Fruit fly (Drosophila melanogaster) whole organism, prepupa: ENCODE measurements around the gene mex1.

Source experiments
- Blimp-1 ChIP-seq: fragments of 200-800 bp; sonication (Bioruptor generic); optimal IDR thresholded peaks from 3 replicates; lab custom pipeline; 2017; ENCODE audit warnings: missing biosample characterization, missing genetic modification characterization, mild to moderate bottlenecking, moderate library complexity, missing genetic modification reagents
- CG10631 ChIP-seq: fragments of 200-800 bp; sonication (Bioruptor generic); optimal IDR thresholded peaks from 2 replicates; lab custom pipeline; 2016; ENCODE audit warnings: missing biosample characterization, missing genetic modification characterization
- CG11902 ChIP-seq: fragments of 200-800 bp; sonication (Bioruptor generic); optimal IDR thresholded peaks from 3 replicates; lab custom pipeline; 2016; ENCODE audit warnings: missing biosample characterization, missing genetic modification characterization
- CG15336 ChIP-seq: fragments of 200-800 bp; sonication (Bioruptor generic); IDR thresholded peaks from 2 replicates; pipeline ENCODE4 v1.3.6; 2022; ENCODE audit warnings: missing biosample characterization, missing genetic modification characterization
- CG16779 ChIP-seq: fragments of 200-800 bp; sonication (Bioruptor generic); optimal IDR thresholded peaks from 3 replicates; lab custom pipeline; 2017; ENCODE audit warnings: missing biosample characterization, mild to moderate bottlenecking, missing genetic modification characterization
- CG31627 ChIP-seq: fragments of 200-800 bp; sonication (Bioruptor generic); optimal IDR thresholded peaks from 3 replicates; lab custom pipeline; 2016; ENCODE audit warnings: missing biosample characterization, missing genetic modification characterization
- CG3919 ChIP-seq: fragments of 200-800 bp; sonication (Bioruptor generic); optimal IDR thresholded peaks from 3 replicates; lab custom pipeline; 2016; ENCODE audit warnings: missing biosample characterization, missing genetic modification characterization
- CG4318 ChIP-seq: fragments of 200-800 bp; sonication (Bioruptor generic); optimal IDR thresholded peaks from 3 replicates; lab custom pipeline; 2017; ENCODE audit warnings: missing biosample characterization, mild to moderate bottlenecking, missing genetic modification characterization
- CG6276 ChIP-seq: fragments of 200-800 bp; sonication (Bioruptor generic); optimal IDR thresholded peaks from 2 replicates; lab custom pipeline; 2017; ENCODE audit warnings: missing biosample characterization, mild to moderate bottlenecking, missing genetic modification characterization
- CG6792 ChIP-seq: fragments of 200-800 bp; sonication (Bioruptor generic); optimal IDR thresholded peaks from 3 replicates; lab custom pipeline; 2016; ENCODE audit warnings: missing biosample characterization, missing genetic modification characterization
- CG6808 ChIP-seq: fragments of 200-800 bp; sonication (Bioruptor generic); optimal IDR thresholded peaks from 3 replicates; lab custom pipeline; 2017; ENCODE audit warnings: missing biosample characterization, missing genetic modification characterization, mild to moderate bottlenecking, moderate library complexity, missing genetic modification reagents
- CG6854 ChIP-seq: fragments of 200-800 bp; sonication (Bioruptor generic); optimal IDR thresholded peaks from 2 replicates; lab custom pipeline; 2017; ENCODE audit warnings: missing biosample characterization, mild to moderate bottlenecking, missing genetic modification characterization
- CG8119 ChIP-seq: fragments of 200-800 bp; sonication (Bioruptor generic); IDR thresholded peaks from 3 replicates; pipeline ENCODE4 v1.3.6; 2022; ENCODE audit warnings: missing biosample characterization, missing genetic modification characterization
- Eip78C ChIP-seq: fragments of 200-800 bp; sonication (Bioruptor generic); peaks from one replicate; lab custom pipeline; 2016; ENCODE audit warnings: missing biosample characterization, missing genetic modification characterization
- Eip93F ChIP-seq: fragments of 200-800 bp; sonication (Bioruptor generic); optimal IDR thresholded peaks from 2 replicates; lab custom pipeline; 2016; ENCODE audit warnings: missing biosample characterization, mild to moderate bottlenecking, missing genetic modification characterization
- Ets21C ChIP-seq: fragments of 200-800 bp; sonication (Bioruptor generic); optimal IDR thresholded peaks from 3 replicates; lab custom pipeline; 2016; ENCODE audit warnings: missing biosample characterization, missing genetic modification characterization
- Ets96B ChIP-seq: fragments of 200-800 bp; optimal IDR thresholded peaks from 2 replicates; lab custom pipeline; 2019; ENCODE audit warnings: missing biosample characterization, mild to moderate bottlenecking, missing genetic modification characterization, moderate library complexity
- Gug ChIP-seq: fragments of 200-800 bp; sonication (Bioruptor generic); IDR thresholded peaks from 2 replicates; pipeline ENCODE4 v1.3.6; 2022; ENCODE audit warnings: missing biosample characterization, missing genetic modification characterization
- Hr38 ChIP-seq: sonication (Bioruptor generic); optimal IDR thresholded peaks from 2 replicates; lab custom pipeline; 2016; ENCODE audit warnings: missing biosample characterization, missing genetic modification characterization
- Hr4 ChIP-seq: fragments of 200-800 bp; sonication (Bioruptor generic); optimal IDR thresholded peaks from 3 replicates; lab custom pipeline; 2016; ENCODE audit warnings: missing biosample characterization, missing genetic modification characterization
- Lpt ChIP-seq: fragments of 200-800 bp; sonication (Bioruptor generic); optimal IDR thresholded peaks from 3 replicates; lab custom pipeline; 2016; ENCODE audit warnings: missing biosample characterization, missing genetic modification characterization
- Met ChIP-seq: fragments of 200-800 bp; sonication (Bioruptor generic); optimal IDR thresholded peaks from 3 replicates; lab custom pipeline; 2016; ENCODE audit warnings: missing biosample characterization, missing genetic modification characterization
- Smox ChIP-seq: fragments of 200-800 bp; sonication (Bioruptor generic); optimal IDR thresholded peaks from 3 replicates; lab custom pipeline; 2016; ENCODE audit warnings: missing biosample characterization, missing genetic modification characterization
- Sox102F ChIP-seq: fragments of 200-800 bp; sonication (Bioruptor generic); optimal IDR thresholded peaks from 2 replicates; lab custom pipeline; 2016; ENCODE audit warnings: missing biosample characterization, mild to moderate bottlenecking, missing genetic modification characterization
- Sox14 ChIP-seq: fragments of 200-800 bp; sonication (Bioruptor generic); optimal IDR thresholded peaks from 3 replicates; lab custom pipeline; 2016; ENCODE audit warnings: missing biosample characterization, missing genetic modification characterization
- Sox15 ChIP-seq: fragments of 200-800 bp; sonication (Bioruptor generic); optimal IDR thresholded peaks from 3 replicates; lab custom pipeline; 2016; ENCODE audit warnings: missing biosample characterization, missing genetic modification characterization
- achi ChIP-seq: fragments of 200-800 bp; sonication (Bioruptor generic); optimal IDR thresholded peaks from 3 replicates; lab custom pipeline; 2016; ENCODE audit warnings: missing biosample characterization, missing genetic modification characterization
- acj6 ChIP-seq: fragments of 200-800 bp; sonication (Bioruptor generic); optimal IDR thresholded peaks from 3 replicates; lab custom pipeline; 2016; ENCODE audit warnings: missing biosample characterization, missing genetic modification characterization
- cyc ChIP-seq: fragments of 200-800 bp; sonication (Bioruptor generic); optimal IDR thresholded peaks from 3 replicates; lab custom pipeline; 2016; ENCODE audit warnings: missing biosample characterization, missing genetic modification characterization
- dsx ChIP-seq: fragments of 200-800 bp; optimal IDR thresholded peaks from 3 replicates; lab custom pipeline; 2019; ENCODE audit warnings: missing biosample characterization, mild to moderate bottlenecking, missing genetic modification characterization, moderate library complexity; ENCODE audit not compliant: poor library complexity, severe bottlenecking
- eg ChIP-seq: fragments of 200-800 bp; sonication (Bioruptor generic); IDR thresholded peaks from 3 replicates; pipeline ENCODE4 v1.3.6; 2022; ENCODE audit warnings: missing biosample characterization, missing genetic modification characterization
- esn ChIP-seq: fragments of 200-800 bp; sonication (Bioruptor generic); optimal IDR thresholded peaks from 2 replicates; lab custom pipeline; 2016; ENCODE audit warnings: missing biosample characterization, mild to moderate bottlenecking, missing genetic modification characterization, moderate library complexity
- lz ChIP-seq: fragments of 200-800 bp; sonication (Bioruptor generic); optimal IDR thresholded peaks from 3 replicates; lab custom pipeline; 2016; ENCODE audit warnings: missing biosample characterization, missing genetic modification characterization
- net ChIP-seq: fragments of 200-800 bp; sonication (Bioruptor generic); optimal IDR thresholded peaks from 3 replicates; lab custom pipeline; 2016; ENCODE audit warnings: missing biosample characterization, missing genetic modification characterization
- pdm3 ChIP-seq: fragments of 200-800 bp; sonication (Bioruptor generic); optimal IDR thresholded peaks from 3 replicates; lab custom pipeline; 2016; ENCODE audit warnings: missing biosample characterization, missing genetic modification characterization
- ss ChIP-seq, 2 experiments: fragments of 200-800 bp; sonication (Bioruptor generic); optimal IDR thresholded peaks; 2 replicates in 1 of 2; 3 replicates in 1 of 2; lab custom pipeline; 2017 to 2018; ENCODE audit warnings: mild to moderate bottlenecking in 2 of 2, missing biosample characterization in 2 of 2, missing genetic modification characterization in 2 of 2, moderate library complexity in 1 of 2
- vri ChIP-seq: fragments of 200-800 bp; sonication (Bioruptor generic); optimal IDR thresholded peaks from 3 replicates; lab custom pipeline; 2016; ENCODE audit warnings: missing biosample characterization, mild to moderate bottlenecking, missing genetic modification characterization

The mex1 gene

DNA sequence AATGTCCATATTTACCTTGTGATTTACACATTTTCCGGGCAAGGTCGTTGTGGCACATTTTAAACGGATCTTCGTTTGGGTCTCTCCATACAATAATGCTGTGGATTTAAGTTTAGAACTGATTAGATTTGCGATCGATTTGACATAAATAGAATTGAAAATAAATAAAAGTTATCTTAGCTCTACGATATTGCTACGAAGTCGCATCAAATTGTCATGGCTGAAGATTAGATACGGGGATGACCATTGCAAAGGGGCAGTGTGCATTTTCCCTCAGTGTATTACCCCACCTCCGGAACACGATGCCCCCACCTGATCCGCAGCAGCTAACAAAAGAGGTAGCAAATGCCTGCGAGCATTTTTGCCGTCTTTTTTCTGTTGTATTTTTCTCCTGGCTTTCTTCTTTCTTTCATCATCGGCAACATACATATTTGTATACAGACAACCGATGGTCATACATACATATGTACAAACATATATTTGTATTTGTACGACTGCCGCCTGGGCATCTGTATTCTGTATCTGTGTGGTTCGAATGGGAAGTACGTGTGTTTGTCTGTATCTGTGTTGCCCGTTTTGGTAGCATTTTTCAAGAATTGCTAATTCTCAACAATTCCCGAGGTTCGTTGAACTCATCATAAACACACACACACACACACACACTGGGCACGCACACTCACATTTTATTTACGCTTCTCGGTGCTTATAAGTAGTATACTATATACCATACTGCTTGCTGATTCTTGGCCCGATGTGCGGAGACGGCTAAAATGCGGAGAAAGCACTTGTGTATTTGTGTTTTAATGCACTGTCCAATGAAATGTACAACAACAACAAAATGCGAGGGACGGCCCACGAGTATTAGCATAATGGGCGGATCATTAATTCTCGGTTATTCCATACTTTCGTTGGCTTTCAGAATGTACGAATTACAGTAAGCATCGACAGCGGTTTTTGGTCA is 25.3 kb upstream of the mex1 start (continued):
- TF ChIP-seq Hr4 (peak; percentile 61), CG6808 (GFP tag; lab: Kevin White, UChicago) (no peak), CG10631 (GFP tag; lab: Kevin White, UChicago) (peak; percentile 44), Lpt (no peak), pdm3 (peak; percentile 7), Sox15 (GFP tag; lab: Kevin White, UChicago) (no peak), CG4318 (GFP tag; lab: Kevin White, UChicago) (peak; percentile 50), net (GFP tag; lab: Kevin White, UChicago) (no peak), dsx (no peak), CG11902 (GFP tag; lab: Kevin White, UChicago) (no peak), Blimp-1 (GFP tag; lab: Kevin White, UChicago) (peak; percentile 36), CG6854 (GFP tag; lab: Kevin White, UChicago) (peak; percentile 39), cyc (GFP tag; lab: Kevin White, UChicago) (peak; percentile 59), lz (peak; percentile 53), CG8119 (no peak), esn (GFP tag; lab: Kevin White, UChicago) (peak; percentile 59), achi (GFP tag; lab: Kevin White, UChicago) (no peak), CG31627 (GFP tag; lab: Kevin White, UChicago) (peak; percentile 47), Eip93F (GFP tag; lab: Kevin White, UChicago) (no peak), Hr38 (GFP tag; lab: Kevin White, UChicago) (no peak), CG3919 (peak; percentile 6), Met (GFP tag; lab: Kevin White, UChicago) (peak; percentile 65), CG6792 (GFP tag; lab: Kevin White, UChicago) (peak; percentile 22), Ets96B (tag; lab: Kevin White, UChicago) (no peak), CG16779 (tag; lab: Kevin White, UChicago) (no peak)

DNA sequence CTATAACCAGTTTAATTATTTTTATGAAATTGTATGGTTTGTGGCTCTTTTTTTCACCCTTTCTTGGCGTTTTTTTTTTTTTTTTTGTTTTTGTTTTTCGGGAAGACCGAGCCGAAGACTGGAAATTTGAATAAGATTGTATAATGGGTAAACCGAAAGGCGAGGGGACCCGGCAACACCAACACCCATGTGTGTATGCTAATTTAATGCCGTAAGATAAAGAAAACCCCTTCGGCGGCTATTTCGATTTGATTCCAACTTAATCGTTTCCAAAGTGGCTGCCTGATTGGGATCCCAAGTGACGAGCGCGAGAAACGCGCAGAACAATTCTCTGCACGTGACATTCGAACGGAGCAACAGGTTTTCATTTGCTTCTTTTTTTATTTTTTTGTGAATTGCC is 24.1 kb upstream of the mex1 start:
- TF ChIP-seq Eip78C (GFP tag; lab: Kevin White, UChicago): peak; percentile 53
- TF ChIP-seq vri: peak; percentile 24
- no peak for TF ChIP-seq acj6 (GFP tag; lab: Kevin White, UChicago)
- no peak for TF ChIP-seq Sox102F (GFP tag; lab: Kevin White, UChicago)
- 0 out of 3 replicates have a peak, but pooled peaks have one; percentile 40 for TF ChIP-seq CG8119
- TF ChIP-seq eg (GFP tag; lab: Robert Waterston, UW): no peak
- peak; percentile 27; the same call in 1 of the 2 replicates for TF ChIP-seq CG15336 (GFP tag; lab: Robert Waterston, UW)
- TF ChIP-seq CG16779 (tag; lab: Kevin White, UChicago): no peak
- no peak for TF ChIP-seq net (GFP tag; lab: Kevin White, UChicago)
- TF ChIP-seq ss (GFP tag; optimal IDR thresholded peaks at IDR 0.05; lab: Kevin White, UChicago): no peak
- TF ChIP-seq Met (GFP tag; lab: Kevin White, UChicago): no peak

DNA sequence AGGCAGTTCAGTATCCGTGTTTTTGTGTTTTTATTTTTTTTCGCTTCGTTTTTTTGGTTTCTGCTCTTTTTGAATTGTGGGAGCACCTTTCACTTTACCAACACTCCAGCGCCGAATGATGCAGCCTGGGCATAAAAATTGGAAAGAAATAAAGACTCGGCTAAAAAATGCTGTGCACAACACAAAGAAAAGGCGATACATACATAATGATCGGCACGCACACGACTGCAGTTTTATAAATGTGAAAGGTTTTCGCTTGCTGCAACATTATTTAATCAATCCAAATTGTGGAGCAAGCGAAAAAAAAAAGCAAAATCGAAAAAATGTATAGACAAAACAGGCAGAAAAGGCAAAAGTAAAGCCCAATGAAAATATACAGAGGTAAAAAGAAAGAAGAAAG is 23.7 kb upstream of the mex1 start:
- TF ChIP-seq Blimp-1 (GFP tag; lab: Kevin White, UChicago) (peak; percentile 55), acj6 (GFP tag; lab: Kevin White, UChicago) (no peak)

DNA sequence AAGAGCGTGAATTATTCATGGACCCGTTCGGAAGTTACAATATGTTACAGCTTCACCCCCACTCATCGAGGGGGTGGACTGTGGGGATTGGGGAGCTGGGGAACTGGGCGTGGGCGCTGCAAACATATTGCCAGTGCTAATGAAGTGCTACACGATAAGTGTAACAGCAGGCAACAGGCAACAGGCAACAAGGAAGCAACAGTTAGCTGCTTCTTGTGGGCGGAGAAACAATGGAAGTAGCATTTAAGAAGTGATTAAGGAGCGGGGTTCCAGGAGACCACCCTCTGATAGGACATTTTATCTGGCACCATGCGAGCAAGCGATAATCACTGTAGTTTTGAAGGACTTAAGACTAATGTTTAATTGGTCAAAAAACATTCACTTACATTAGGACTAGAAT is 21.9 kb upstream of the mex1 start:
- no peak for TF ChIP-seq Hr38 (GFP tag; lab: Kevin White, UChicago)
- TF ChIP-seq Sox102F (GFP tag; lab: Kevin White, UChicago): no peak
- no peak for TF ChIP-seq cyc (GFP tag; lab: Kevin White, UChicago)
- no peak for TF ChIP-seq CG6276 (GFP tag; lab: Kevin White, UChicago)
- TF ChIP-seq dsx: no peak
- TF ChIP-seq Smox: no peak
- no peak for TF ChIP-seq CG4318 (GFP tag; lab: Kevin White, UChicago)
- no peak for TF ChIP-seq pdm3
- TF ChIP-seq net (GFP tag; lab: Kevin White, UChicago): no peak
- TF ChIP-seq Hr4: no peak
- TF ChIP-seq Ets21C (GFP tag; lab: Kevin White, UChicago): no peak
- no peak for TF ChIP-seq Gug (GFP tag; lab: Robert Waterston, UW)
- TF ChIP-seq Sox14: no peak
- TF ChIP-seq, all 60 proteins: peak for 0
